Worm (Caenorhabditis elegans) whole organism, late embryonic: ENCODE measurements around the gene nas-3.

Source experiments
- C38D4.7 ChIP-seq: fragments of 200-800 bp; sonication (Bioruptor generic); optimal IDR thresholded peaks from 2 replicates; lab custom pipeline; 2018; ENCODE audit warnings: mild to moderate bottlenecking, missing genetic modification characterization, moderate library complexity, missing compliant biosample characterization
- F13H6.1 ChIP-seq: sonication (generic microtip); optimal IDR thresholded peaks from 2 replicates; lab custom pipeline; 2016; ENCODE audit warnings: missing genetic modification characterization, missing compliant biosample characterization
- K02D7.2 ChIP-seq: sonication (generic microtip); optimal IDR thresholded peaks from 2 replicates; lab custom pipeline; 2017; ENCODE audit warnings: mild to moderate bottlenecking, missing genetic modification characterization, missing compliant biosample characterization
- T23F11.4 ChIP-seq: fragments of 200-800 bp; sonication (Bioruptor generic); optimal IDR thresholded peaks from 2 replicates; lab custom pipeline; 2018; ENCODE audit warnings: mild to moderate bottlenecking, missing genetic modification characterization, missing compliant biosample characterization
- Y22D7AL.16 ChIP-seq: sonication (generic microtip); optimal IDR thresholded peaks from 2 replicates; lab custom pipeline; 2016; ENCODE audit warnings: missing genetic modification characterization, missing compliant biosample characterization
- ahr-1 ChIP-seq: sonication (generic microtip); optimal IDR thresholded peaks from 2 replicates; lab custom pipeline; 2016; ENCODE audit warnings: missing genetic modification characterization, missing compliant biosample characterization
- ceh-14 ChIP-seq: sonication (generic microtip); optimal IDR thresholded peaks from 2 replicates; lab custom pipeline; 2016; ENCODE audit warnings: missing genotype, missing genetic modification characterization, missing compliant biosample characterization
- ceh-18 ChIP-seq: sonication (generic microtip); optimal IDR thresholded peaks from 2 replicates; lab custom pipeline; 2016; ENCODE audit warnings: missing genetic modification characterization, missing compliant biosample characterization
- ceh-24 ChIP-seq: sonication (generic microtip); optimal IDR thresholded peaks from 2 replicates; lab custom pipeline; 2016; ENCODE audit warnings: mild to moderate bottlenecking, missing genetic modification characterization, missing compliant biosample characterization
- ceh-45 ChIP-seq: fragments of 200-800 bp; sonication (Bioruptor generic); IDR thresholded peaks from 2 replicates; pipeline ENCODE4 v1.3.6; 2022; ENCODE audit warnings: missing genetic modification reagents, missing genetic modification characterization, missing compliant biosample characterization
- ceh-48 ChIP-seq: sonication (generic microtip); optimal IDR thresholded peaks from 2 replicates; lab custom pipeline; 2016; ENCODE audit warnings: missing genetic modification characterization, inconsistent platforms, missing compliant biosample characterization
- ceh-6 ChIP-seq: fragments of 200-800 bp; sonication (Bioruptor generic); optimal IDR thresholded peaks from 2 replicates; lab custom pipeline; 2018; ENCODE audit warnings: mild to moderate bottlenecking, missing genetic modification characterization, missing compliant biosample characterization
- ceh-9 ChIP-seq: sonication (generic microtip); optimal IDR thresholded peaks from 2 replicates; lab custom pipeline; 2016; ENCODE audit warnings: mild to moderate bottlenecking, missing genetic modification characterization, inconsistent platforms, missing compliant biosample characterization
- che-1 ChIP-seq: sonication (generic microtip); optimal IDR thresholded peaks from 2 replicates; lab custom pipeline; 2016; ENCODE audit warnings: mild to moderate bottlenecking, missing genetic modification characterization, missing compliant biosample characterization
- dmd-4 ChIP-seq: sonication (generic microtip); optimal IDR thresholded peaks from 2 replicates; lab custom pipeline; 2016; ENCODE audit warnings: borderline replicate concordance, missing genetic modification characterization, missing compliant biosample characterization
- elt-4 ChIP-seq: sonication (generic microtip); optimal IDR thresholded peaks from 2 replicates; lab custom pipeline; 2016; ENCODE audit warnings: missing genetic modification characterization, missing compliant biosample characterization
- eyg-1 ChIP-seq: sonication (generic microtip); optimal IDR thresholded peaks from 2 replicates; lab custom pipeline; 2016; ENCODE audit warnings: missing genotype, missing genetic modification characterization, missing compliant biosample characterization
- fax-1 ChIP-seq: sonication (generic microtip); optimal IDR thresholded peaks from 2 replicates; lab custom pipeline; 2016; ENCODE audit warnings: missing genotype, missing genetic modification characterization, missing compliant biosample characterization
- fkh-10 ChIP-seq: fragments of 150-350 bp; optimal IDR thresholded peaks from 2 replicates; lab custom pipeline; 2014; ENCODE audit warnings: missing biosample characterization, missing genetic modification reagents, missing genetic modification characterization
- fkh-6 ChIP-seq: sonication (generic microtip); optimal IDR thresholded peaks from 2 replicates; lab custom pipeline; 2016; ENCODE audit warnings: missing genetic modification characterization, missing compliant biosample characterization
- gmeb-2 ChIP-seq: sonication (generic microtip); optimal IDR thresholded peaks from 2 replicates; lab custom pipeline; 2016; ENCODE audit warnings: missing genetic modification characterization, inconsistent platforms, missing compliant biosample characterization
- hlh-30 ChIP-seq: sonication (generic microtip); optimal IDR thresholded peaks from 2 replicates; lab custom pipeline; 2017; ENCODE audit warnings: antibody characterized with exemption, missing genetic modification characterization, missing compliant biosample characterization; ENCODE audit not compliant: insufficient read depth
- hlh-8 ChIP-seq: sonication (generic microtip); optimal IDR thresholded peaks from 2 replicates; lab custom pipeline; 2016; ENCODE audit warnings: missing genotype, missing genetic modification characterization, missing compliant biosample characterization
- lim-6 ChIP-seq: sonication (generic microtip); optimal IDR thresholded peaks from 2 replicates; lab custom pipeline; 2016; ENCODE audit warnings: missing genetic modification characterization, missing compliant biosample characterization
- mec-3 ChIP-seq: sonication (generic microtip); optimal IDR thresholded peaks from 2 replicates; lab custom pipeline; 2016; ENCODE audit warnings: borderline replicate concordance, missing genetic modification characterization, missing compliant biosample characterization
- nfya-1 ChIP-seq: sonication (generic microtip); optimal IDR thresholded peaks from 2 replicates; lab custom pipeline; 2017; ENCODE audit warnings: missing genetic modification characterization, mild to moderate bottlenecking, missing compliant biosample characterization, antibody characterized with exemption, moderate library complexity
- nhr-232 ChIP-seq: sonication (generic microtip); optimal IDR thresholded peaks from 2 replicates; lab custom pipeline; 2016; ENCODE audit warnings: missing genetic modification characterization, missing compliant biosample characterization
- npax-4 ChIP-seq: sonication (generic microtip); optimal IDR thresholded peaks from 2 replicates; lab custom pipeline; 2016; ENCODE audit warnings: missing genetic modification characterization, missing compliant biosample characterization
- pat-9 ChIP-seq: fragments of 200-800 bp; sonication (Bioruptor generic); optimal IDR thresholded peaks from 2 replicates; lab custom pipeline; 2018; ENCODE audit warnings: mild to moderate bottlenecking, missing genetic modification characterization, moderate library complexity, missing compliant biosample characterization
- pax-1 ChIP-seq: fragments of 150-350 bp; optimal IDR thresholded peaks from 2 replicates; lab custom pipeline; 2014; ENCODE audit warnings: missing biosample characterization, missing genetic modification characterization
- pha-2 ChIP-seq: sonication (generic microtip); optimal IDR thresholded peaks from 2 replicates; lab custom pipeline; 2017; ENCODE audit warnings: mild to moderate bottlenecking, missing genetic modification characterization, missing compliant biosample characterization
- pros-1 ChIP-seq: fragments of 150-350 bp; optimal IDR thresholded peaks from 2 replicates; lab custom pipeline; 2014; ENCODE audit warnings: missing biosample characterization, missing genetic modification reagents, missing genetic modification characterization
- ref-2 ChIP-seq: sonication (generic microtip); optimal IDR thresholded peaks from 2 replicates; lab custom pipeline; 2016; ENCODE audit warnings: missing genetic modification characterization, missing compliant biosample characterization
- rnt-1 ChIP-seq: sonication (generic microtip); optimal IDR thresholded peaks from 2 replicates; lab custom pipeline; 2016; ENCODE audit warnings: missing genetic modification characterization, missing compliant biosample characterization
- sdc-2 ChIP-seq: sonication (generic microtip); optimal IDR thresholded peaks from 2 replicates; lab custom pipeline; 2016; ENCODE audit warnings: missing genotype, missing genetic modification characterization, missing compliant biosample characterization
- sox-2 ChIP-seq: fragments of 200-800 bp; sonication (Bioruptor generic); IDR thresholded peaks from 2 replicates; pipeline ENCODE4 v1.3.6; 2022; ENCODE audit warnings: missing genetic modification reagents, missing genetic modification characterization, missing compliant biosample characterization
- syd-9 ChIP-seq: sonication (generic microtip); optimal IDR thresholded peaks from 2 replicates; lab custom pipeline; 2016; ENCODE audit warnings: mild to moderate bottlenecking, missing genetic modification characterization, moderate library complexity, missing compliant biosample characterization
- tbx-7 ChIP-seq: sonication (generic microtip); optimal IDR thresholded peaks from 2 replicates; lab custom pipeline; 2016; ENCODE audit warnings: missing genotype, missing genetic modification characterization, missing compliant biosample characterization
- ttx-3 ChIP-seq: sonication (generic microtip); optimal IDR thresholded peaks from 2 replicates; lab custom pipeline; 2016; ENCODE audit warnings: missing genetic modification reagents, missing genetic modification characterization, missing compliant biosample characterization
- unc-3 ChIP-seq, 2 experiments: fragments of 200-800 bp in 1 of 2; sonication (Bioruptor generic) in 1 of 2; sonication (generic microtip) in 1 of 2; conservative IDR thresholded peaks in 1 of 2; optimal IDR thresholded peaks in 1 of 2; 2 replicates each; pipeline versions ENCODE4 v1.3.6 to Lab custom; 2016 to 2022; ENCODE audit warnings: missing compliant biosample characterization in 2 of 2, missing genetic modification characterization in 2 of 2, missing genetic modification reagents in 1 of 2
- unc-42 ChIP-seq: sonication (generic microtip); optimal IDR thresholded peaks from 2 replicates; lab custom pipeline; 2016; ENCODE audit warnings: missing genotype, missing genetic modification characterization, missing compliant biosample characterization
- unc-86 ChIP-seq: sonication (generic microtip); optimal IDR thresholded peaks from 2 replicates; lab custom pipeline; 2016; ENCODE audit warnings: missing genetic modification characterization, missing compliant biosample characterization
- ztf-16 ChIP-seq: sonication (generic microtip); optimal IDR thresholded peaks from 2 replicates; lab custom pipeline; 2017; ENCODE audit warnings: missing genetic modification characterization, missing compliant biosample characterization

The nas-3 gene

ce11 chrV:9509597-9509996 is 31.6 kb downstream of the nas-3 start:
- TF ChIP-seq sdc-2 (tag; lab: Kevin White, UChicago) (no peak), ttx-3 (no peak), unc-86 (no peak), ceh-45 (GFP tag; lab: Robert Waterston, UW) (no peak), tbx-7 (tag; lab: Kevin White, UChicago) (no peak)

ce11 chrV:9513590-9513989 is 35.6 kb downstream of the nas-3 start, which contains the start of gene eif-2Bdelta:
TSS of gene eif-2Bdelta (plus strand) at chrV:9513824.
- no peak for TF ChIP-seq elt-4 (tag; lab: Kevin White, UChicago)
- no peak for TF ChIP-seq F13H6.1
- no peak for TF ChIP-seq pha-2
- TF ChIP-seq dmd-4, result no peak
- TF ChIP-seq pax-1 (tag; lab: Kevin White, UChicago), result no peak
- TF ChIP-seq fax-1 (tag; lab: Kevin White, UChicago), result no peak
- no peak for TF ChIP-seq K02D7.2 (tag; lab: Kevin White, UChicago)
- no peak for TF ChIP-seq ref-2 (tag; lab: Kevin White, UChicago)
- no peak for TF ChIP-seq mec-3
- TF ChIP-seq rnt-1 (tag; lab: Kevin White, UChicago), result no peak
- TF ChIP-seq unc-3 (GFP tag; conservative IDR thresholded peaks at IDR 0.05; lab: Robert Waterston, UW), result no peak
- TF ChIP-seq unc-3 (tag; optimal IDR thresholded peaks at IDR 0.05; lab: Kevin White, UChicago), result no peak
- TF ChIP-seq ahr-1 (tag; lab: Kevin White, UChicago), result no peak
- TF ChIP-seq unc-86, result no peak
- no peak for TF ChIP-seq npax-4 (tag; lab: Kevin White, UChicago)
- TF ChIP-seq pros-1 (tag; lab: Kevin White, UChicago), result no peak

ce11 chrV:9516280-9516679 is 38.3 kb downstream of the nas-3 start:
- no peak for TF ChIP-seq nfya-1
- no peak for TF ChIP-seq fkh-6
- no peak for TF ChIP-seq fax-1 (tag; lab: Kevin White, UChicago)

- no peak for TF ChIP-seq ceh-48 (tag; lab: Kevin White, UChicago)
- TF ChIP-seq ceh-14 (tag; lab: Kevin White, UChicago), result no peak
- no peak for TF ChIP-seq ceh-18 (tag; lab: Kevin White, UChicago)
- TF ChIP-seq gmeb-2 (tag; lab: Kevin White, UChicago), result no peak
- no peak for TF ChIP-seq T23F11.4 (GFP tag; lab: Kevin White, UChicago)
- TF ChIP-seq C38D4.7 (GFP tag; lab: Kevin White, UChicago), result no peak
- no peak for TF ChIP-seq elt-4 (tag; lab: Kevin White, UChicago)
- no peak for TF ChIP-seq unc-86
- no peak for TF ChIP-seq fkh-6
- TF ChIP-seq ceh-9 (tag; lab: Kevin White, UChicago), result no peak
- TF ChIP-seq nfya-1, result no peak
- no peak for TF ChIP-seq eyg-1 (tag; lab: Kevin White, UChicago)
- TF ChIP-seq K02D7.2 (tag; lab: Kevin White, UChicago), result no peak
- TF ChIP-seq lim-6 (tag; lab: Kevin White, UChicago), result no peak
- no peak for TF ChIP-seq nhr-232 (tag; lab: Kevin White, UChicago)
- no peak for TF ChIP-seq ceh-24
- no peak for TF ChIP-seq pros-1 (tag; lab: Kevin White, UChicago)
- no peak for TF ChIP-seq Y22D7AL.16 (tag; lab: Kevin White, UChicago)
- TF ChIP-seq syd-9 (tag; lab: Kevin White, UChicago), result no peak
Observed at ce11 chrV:9518832-9519231, 40.9 kb downstream of the nas-3 start, which contains the start of gene C50F4.8. TSS of gene C50F4.8 (minus strand) at chrV:9518859.

ce11 chrV:9521697-9522096 is 43.7 kb downstream of the nas-3 start:
- TF ChIP-seq hlh-30 (tag; lab: Kevin White, UChicago) (no peak), nfya-1 (no peak), fkh-10 (GFP tag; lab: Kevin White, UChicago) (no peak), ceh-48 (tag; lab: Kevin White, UChicago) (no peak), sox-2 (GFP tag; lab: Robert Waterston, UW) (no peak), ztf-16 (no peak), che-1 (tag; lab: Kevin White, UChicago) (no peak), unc-86 (no peak), unc-42 (tag; lab: Kevin White, UChicago) (no peak), ref-2 (tag; lab: Kevin White, UChicago) (no peak), hlh-8 (tag; lab: Kevin White, UChicago) (no peak), ceh-14 (tag; lab: Kevin White, UChicago) (no peak), pat-9 (tag; lab: Kevin White, UChicago) (no peak), ceh-6 (GFP tag; lab: Kevin White, UChicago) (no peak)
